Worm (Caenorhabditis elegans): ENCODE measurements around the gene Y46G5A.34.

Y46G5A.34 gene

ce11 chrII:12806602-12807182, 30.2 kb downstream of the Y46G5A.34 start, which contains the start of gene spds-1:
TSS of gene spds-1 (plus strand) at chrII:12806899.
- TF ChIP-seq pqm-1 (tag; optimal IDR thresholded peaks at IDR 0.05) (peak; percentile 28), nfya-1 (tag; optimal IDR thresholded peaks at IDR 0.05; ENCODE audit: insufficient read depth) (no peak), skn-1 (tag; optimal IDR thresholded peaks at IDR 0.05) (no peak), unc-39 (tag; optimal IDR thresholded peaks at IDR 0.05) (no peak), elt-2 (tag; optimal IDR thresholded peaks at IDR 0.05) (peak; percentile 59), zag-1 (tag; optimal IDR thresholded peaks at IDR 0.05) (no peak)

ce11 chrII:12808746-12809145, 32.3 kb downstream of the Y46G5A.34 start:
- TF ChIP-seq R02D3.7 (tag; optimal IDR thresholded peaks at IDR 0.05) (no peak), elt-1 (tag; optimal IDR thresholded peaks at IDR 0.05) (no peak), mml-1 (tag; optimal IDR thresholded peaks at IDR 0.05) (no peak), ceh-28 (tag; optimal IDR thresholded peaks at IDR 0.05) (no peak), tbx-2 (tag; optimal IDR thresholded peaks at IDR 0.05) (no peak), lsy-12 (tag; optimal IDR thresholded peaks at IDR 0.05) (no peak), lin-39 (tag; optimal IDR thresholded peaks at IDR 0.05) (no peak), nfya-1 (tag; optimal IDR thresholded peaks at IDR 0.05; ENCODE audit: insufficient read depth) (no peak), zag-1 (tag; optimal IDR thresholded peaks at IDR 0.05) (no peak), pqm-1 (tag; optimal IDR thresholded peaks at IDR 0.05) (no peak), egl-27 (tag; optimal IDR thresholded peaks at IDR 0.05) (no peak), nhr-11 (tag; optimal IDR thresholded peaks at IDR 0.05) (no peak), hmg-11 (tag; optimal IDR thresholded peaks at IDR 0.05) (no peak), snpc-4 (tag; optimal IDR thresholded peaks at IDR 0.05) (no peak), ceh-82 (tag; optimal IDR thresholded peaks at IDR 0.05) (no peak), nhr-12 (tag; optimal IDR thresholded peaks at IDR 0.05) (no peak), eor-1 (tag; optimal IDR thresholded peaks at IDR 0.05) (no peak), mdl-1 (tag; optimal IDR thresholded peaks at IDR 0.05) (no peak), elt-3 (tag; optimal IDR thresholded peaks at IDR 0.05) (no peak)

- TF ChIP-seq skn-1 (tag; optimal IDR thresholded peaks at IDR 0.05) (no peak), jun-1 (tag; optimal IDR thresholded peaks at IDR 0.05) (no peak), egl-5 (tag; optimal IDR thresholded peaks at IDR 0.05) (no peak), pha-4 (tag; optimal IDR thresholded peaks at IDR 0.05) (no peak), ceh-9 (tag; optimal IDR thresholded peaks at IDR 0.05) (no peak), nhr-23 (tag; optimal IDR thresholded peaks at IDR 0.05) (no peak), elt-3 (tag; optimal IDR thresholded peaks at IDR 0.05) (no peak), nhr-67 (tag; optimal IDR thresholded peaks at IDR 0.05) (no peak), lin-39 (tag; optimal IDR thresholded peaks at IDR 0.05) (no peak), ceh-16 (tag; optimal IDR thresholded peaks at IDR 0.05) (no peak), unc-62 (GFP tag; optimal IDR thresholded peaks at IDR 0.05) (no peak), ztf-4 (tag; optimal IDR thresholded peaks at IDR 0.05) (no peak), daf-12 (tag; optimal IDR thresholded peaks at IDR 0.05) (no peak), ceh-28 (tag; optimal IDR thresholded peaks at IDR 0.05) (no peak), nhr-25 (tag; optimal IDR thresholded peaks at IDR 0.05) (no peak), unc-39 (tag; optimal IDR thresholded peaks at IDR 0.05) (no peak), nhr-76 (tag; optimal IDR thresholded peaks at IDR 0.05) (no peak), nhr-11 (tag; optimal IDR thresholded peaks at IDR 0.05) (no peak), pqm-1 (tag; optimal IDR thresholded peaks at IDR 0.05) (no peak)
These were observed 33.2 kb downstream of the Y46G5A.34 start for ce11 chrII:12809725-12810124.

DNA sequence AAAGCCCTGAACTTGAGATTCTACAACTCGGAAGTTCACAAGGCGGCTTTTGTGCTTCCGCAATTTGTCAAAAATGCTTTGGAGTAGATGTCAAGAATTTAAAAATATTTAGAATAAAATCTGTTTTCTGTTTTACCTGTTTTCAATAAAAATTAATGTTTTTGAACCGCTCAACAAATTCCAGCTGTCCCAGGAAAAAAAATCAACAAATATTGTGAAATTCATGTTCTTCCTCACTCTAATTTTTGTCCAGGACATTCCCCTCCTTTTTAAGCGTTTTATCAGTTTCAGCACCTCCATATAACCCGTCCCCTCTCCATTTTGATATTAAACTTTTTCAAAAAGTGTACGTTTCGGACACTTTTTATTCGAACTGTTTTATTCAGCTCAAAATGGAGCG, 34.2 kb downstream of the Y46G5A.34 start, which contains the start of gene Y46G5A.20:
TSS of gene Y46G5A.20 (plus strand) at position 301 of the 400 bp plus-strand sequence.
- TF ChIP-seq ceh-16 (tag; optimal IDR thresholded peaks at IDR 0.05) (no peak), lin-39 (tag; optimal IDR thresholded peaks at IDR 0.05) (no peak), nhr-76 (tag; optimal IDR thresholded peaks at IDR 0.05) (no peak), elt-2 (tag; optimal IDR thresholded peaks at IDR 0.05) (peak; percentile 9), nhr-11 (tag; optimal IDR thresholded peaks at IDR 0.05) (no peak), ztf-11 (tag; optimal IDR thresholded peaks at IDR 0.05) (no peak), jun-1 (tag; optimal IDR thresholded peaks at IDR 0.05) (no peak), sea-2 (GFP tag; optimal IDR thresholded peaks at IDR 0.05) (no peak), egl-27 (tag; optimal IDR thresholded peaks at IDR 0.05) (no peak), mml-1 (tag; optimal IDR thresholded peaks at IDR 0.05) (no peak), ama-1 (optimal IDR thresholded peaks at IDR 0.05) (no peak), unc-39 (tag; optimal IDR thresholded peaks at IDR 0.05) (no peak), fkh-2 (tag; optimal IDR thresholded peaks at IDR 0.05) (no peak), eor-1 (tag; optimal IDR thresholded peaks at IDR 0.05) (no peak), pqm-1 (tag; optimal IDR thresholded peaks at IDR 0.05) (peak; percentile 5), skn-1 (tag; optimal IDR thresholded peaks at IDR 0.05) (no peak), tbx-2 (tag; optimal IDR thresholded peaks at IDR 0.05) (no peak), fos-1 (tag; optimal IDR thresholded peaks at IDR 0.05) (no peak), ZK546.5 (tag; optimal IDR thresholded peaks at IDR 0.05) (no peak), nhr-67 (tag; optimal IDR thresholded peaks at IDR 0.05) (no peak), unc-62 (GFP tag; optimal IDR thresholded peaks at IDR 0.05) (no peak), ceh-28 (tag; optimal IDR thresholded peaks at IDR 0.05) (no peak), nhr-43 (tag; optimal IDR thresholded peaks at IDR 0.05; ENCODE audit: poor library complexity, severe bottlenecking) (no peak), pha-4 (tag; optimal IDR thresholded peaks at IDR 0.05) (peak; percentile 14)

Measured in whole organism, L3 larva.